Fruit fly (Drosophila melanogaster): Measurements from ENCODE around the gene pyd.

DNA sequence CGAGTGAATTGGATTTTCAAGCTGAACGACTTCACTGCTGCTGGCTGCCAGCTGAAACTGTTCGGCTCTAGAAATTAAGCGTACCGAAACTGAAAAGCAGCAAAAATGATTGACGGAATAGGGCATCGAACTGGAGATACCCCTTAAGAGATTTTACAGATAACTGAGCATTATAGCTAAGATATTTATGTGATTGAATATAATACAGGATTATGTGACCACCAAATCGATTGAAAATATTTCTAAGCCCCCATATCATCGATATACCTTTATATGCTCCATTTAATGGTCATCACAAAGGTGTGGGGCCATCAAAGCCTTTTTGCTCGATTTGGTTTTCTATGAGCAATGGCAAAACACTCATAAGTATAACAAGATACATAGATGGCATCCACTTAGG, 146.9 kb downstream of the pyd start:
- TF ChIP-seq Myc (optimal IDR thresholded peaks at IDR 0.05): no peak
- no peak for TF ChIP-seq Sin3A (optimal IDR thresholded peaks at IDR 0.05)
- TF ChIP-seq h (optimal IDR thresholded peaks at IDR 0.05): no peak

Data from Kc167 (cell line).